Fruit fly (Drosophila melanogaster): Measurements from ENCODE around the gene CG7044.
A peak's percentile ranks its signal among the peaks of the same experiment; 100 is the strongest.

The CG7044 gene

dm6 chr3R:21107907-21108591, 6.5 kb upstream of the CG7044 start, which contains the start of the genes Sec15 and rtet (continued):
- no peak for TF ChIP-seq Tbp (GFP tag; optimal IDR thresholded peaks at IDR 0.05)
- peak; percentile 67; the same call in 1 of the 2 replicates for TF ChIP-seq CG32532 (GFP tag; IDR thresholded peaks at IDR 0.05)
- TF ChIP-seq Gug (GFP tag; IDR thresholded peaks at IDR 0.05) = no peak
- peak; percentile 15 for TF ChIP-seq CG30020 (tag; optimal IDR thresholded peaks at IDR 0.05)
- TF ChIP-seq CG3847 (GFP tag; IDR thresholded peaks at IDR 0.05) = peak; percentile 48; the same call in 1 of the 2 replicates
- TF ChIP-seq Xrp1 (GFP tag; IDR thresholded peaks at IDR 0.05) = peak; percentile 80
- peak; percentile 95 for TF ChIP-seq CG11560 (tag; IDR thresholded peaks at IDR 0.05)
- no peak for TF ChIP-seq gce (GFP tag; IDR thresholded peaks at IDR 0.05)
- TF ChIP-seq CTCF (GFP tag; optimal IDR thresholded peaks at IDR 0.05) = no peak
- no peak for TF ChIP-seq Hmx (GFP tag; optimal IDR thresholded peaks at IDR 0.05)
- TF ChIP-seq HmgZ (tag; optimal IDR thresholded peaks at IDR 0.05) = peak; percentile 64
- peak; percentile 38 for TF ChIP-seq pzg (GFP tag; optimal IDR thresholded peaks at IDR 0.05)
- peak; percentile 50 for TF ChIP-seq CG12219 (GFP tag; optimal IDR thresholded peaks at IDR 0.05)
- TF ChIP-seq CG2116 (GFP tag; optimal IDR thresholded peaks at IDR 0.05) = peak; percentile 70
- peak; percentile 28; the same call in 1 of the 3 replicates for TF ChIP-seq croc (GFP tag; conservative IDR thresholded peaks at IDR 0.05)
- no peak for TF ChIP-seq org-1 (GFP tag; optimal IDR thresholded peaks at IDR 0.05)
- TF ChIP-seq fd64A (GFP tag; optimal IDR thresholded peaks at IDR 0.05) = no peak
- TF ChIP-seq corto (GFP tag; optimal IDR thresholded peaks at IDR 0.05) = no peak
- TF ChIP-seq CG9876 (GFP tag; optimal IDR thresholded peaks at IDR 0.05) = peak; percentile 21
- TF ChIP-seq CrebB (tag; optimal IDR thresholded peaks at IDR 0.05) = no peak
- no peak for TF ChIP-seq hth (optimal IDR thresholded peaks at IDR 0.05)
- TF ChIP-seq MESR4 (GFP tag; optimal IDR thresholded peaks at IDR 0.05) = peak; percentile 4
- peak; percentile 38; the same call in 1 of the 2 replicates for TF ChIP-seq HLH3B (GFP tag; IDR thresholded peaks at IDR 0.05)
- no peak for TF ChIP-seq CG10274 (GFP tag; optimal IDR thresholded peaks at IDR 0.05)
- peak; percentile 48 for TF ChIP-seq Mad (GFP tag; optimal IDR thresholded peaks at IDR 0.05)
- TF ChIP-seq E2f2 (GFP tag; IDR thresholded peaks at IDR 0.05) = peak; percentile 80
- TF ChIP-seq CG30431 (GFP tag; optimal IDR thresholded peaks at IDR 0.05) = peak; percentile 27
- TF ChIP-seq otp (GFP tag; IDR thresholded peaks at IDR 0.05) = peak; percentile 32; the same call in 1 of the 3 replicates
- peak; percentile 60 for TF ChIP-seq bbx (GFP tag; IDR thresholded peaks at IDR 0.05; ENCODE audit: partially characterized antibody)
- no peak for TF ChIP-seq CG11695 (GFP tag; IDR thresholded peaks at IDR 0.05)
- no peak for TF ChIP-seq klu (GFP tag; IDR thresholded peaks at IDR 0.05)
- TF ChIP-seq CG1647 (GFP tag; optimal IDR thresholded peaks at IDR 0.05) = no peak
- no peak for TF ChIP-seq jumu (GFP tag; optimal IDR thresholded peaks at IDR 0.05)
- no peak for TF ChIP-seq Vsx1 (GFP tag; optimal IDR thresholded peaks at IDR 0.05)
- TF ChIP-seq Poxn (GFP tag; IDR thresholded peaks at IDR 0.05) = no peak
- peak; percentile 86 for TF ChIP-seq ato (GFP tag; IDR thresholded peaks at IDR 0.05; ENCODE audit: partially characterized antibody)
- TF ChIP-seq Camta (GFP tag; optimal IDR thresholded peaks at IDR 0.05) = no peak
- no peak for TF ChIP-seq CG7357 (GFP tag; IDR thresholded peaks at IDR 0.05)
- peak; percentile 35 for TF ChIP-seq CG7786 (GFP tag; optimal IDR thresholded peaks at IDR 0.05)
- TF ChIP-seq pho (GFP tag; optimal IDR thresholded peaks at IDR 0.05) = peak; percentile 42
- TF ChIP-seq CG12769 (tag; optimal IDR thresholded peaks at IDR 0.05) = no peak
- TF ChIP-seq twi (tag; optimal IDR thresholded peaks at IDR 0.05) = peak; percentile 47
- TF ChIP-seq ab (GFP tag; optimal IDR thresholded peaks at IDR 0.05) = no peak
- peak; percentile 10 for TF ChIP-seq kni (GFP tag; optimal IDR thresholded peaks at IDR 0.05)
- peak; percentile 84 for TF ChIP-seq Med (GFP tag)
- no peak for TF ChIP-seq CG12236 (GFP tag; optimal IDR thresholded peaks at IDR 0.05)
- no peak for TF ChIP-seq CG6813 (GFP tag; optimal IDR thresholded peaks at IDR 0.05)
- peak; percentile 36 for TF ChIP-seq unpg (GFP tag; optimal IDR thresholded peaks at IDR 0.05)
- TF ChIP-seq emc (GFP tag; optimal IDR thresholded peaks at IDR 0.05) = no peak
- TF ChIP-seq lab (GFP tag; optimal IDR thresholded peaks at IDR 0.05) = no peak
- peak; percentile 72 for TF ChIP-seq Rfx (GFP tag; IDR thresholded peaks at IDR 0.05)
- TF ChIP-seq Gsc (GFP tag; IDR thresholded peaks at IDR 0.05) = no peak
